Fruit fly (Drosophila melanogaster) whole organism, pupa: Measurements from ENCODE around the gene CG3448.

Experiments
- CG10348 ChIP-seq: fragments of 200-800 bp; sonication (Bioruptor generic); IDR thresholded peaks from 2 replicates; pipeline ENCODE4 v1.3.6; 2022; ENCODE audit warnings: missing biosample characterization, missing genetic modification characterization
- CG12605 ChIP-seq: fragments of 200-800 bp; sonication (Bioruptor generic); IDR thresholded peaks from 2 replicates; pipeline ENCODE4 v1.3.6; 2022; ENCODE audit warnings: missing biosample characterization, missing genetic modification characterization
- CG13204 ChIP-seq: fragments of 200-800 bp; sonication (Bioruptor generic); optimal IDR thresholded peaks from 2 replicates; lab custom pipeline; 2018; ENCODE audit warnings: missing biosample characterization, mild to moderate bottlenecking, missing genetic modification characterization, moderate library complexity
- CG14655 ChIP-seq: fragments of 200-800 bp; sonication (Bioruptor generic); optimal IDR thresholded peaks from 3 replicates; lab custom pipeline; 2017; ENCODE audit warnings: mild to moderate bottlenecking, missing biosample characterization, missing genetic modification reagents, missing genetic modification characterization
- CG15710 ChIP-seq: fragments of 200-800 bp; sonication (Bioruptor generic); optimal IDR thresholded peaks from 2 replicates; lab custom pipeline; 2018; ENCODE audit warnings: missing biosample characterization, mild to moderate bottlenecking, missing genetic modification characterization, moderate library complexity
- CG17806 ChIP-seq: fragments of 200-800 bp; sonication (Bioruptor generic); optimal IDR thresholded peaks from 2 replicates; lab custom pipeline; 2018; ENCODE audit warnings: missing biosample characterization, mild to moderate bottlenecking, missing genetic modification characterization, moderate library complexity
- CG32121 ChIP-seq: fragments of 200-800 bp; sonication (Bioruptor generic); IDR thresholded peaks from 2 replicates; pipeline ENCODE4 v1.3.6; 2022; ENCODE audit warnings: missing biosample characterization, missing genetic modification characterization
- CG34367 ChIP-seq: fragments of 200-800 bp; sonication (Bioruptor generic); optimal IDR thresholded peaks from 2 replicates; lab custom pipeline; 2018; ENCODE audit warnings: missing biosample characterization, mild to moderate bottlenecking, missing genetic modification characterization
- CG4496 ChIP-seq: fragments of 200-800 bp; sonication (Bioruptor generic); IDR thresholded peaks from 3 replicates; pipeline ENCODE4 v1.3.6; 2022; ENCODE audit warnings: missing biosample characterization, missing genetic modification characterization
- CG8159 ChIP-seq: fragments of 200-800 bp; sonication (Bioruptor generic); optimal IDR thresholded peaks from 3 replicates; lab custom pipeline; 2018; ENCODE audit warnings: missing biosample characterization, mild to moderate bottlenecking, missing genetic modification characterization, moderate library complexity
- CG8301 ChIP-seq: fragments of 200-800 bp; sonication (Bioruptor generic); optimal IDR thresholded peaks from 2 replicates; lab custom pipeline; 2018; ENCODE audit warnings: missing biosample characterization, mild to moderate bottlenecking, missing genetic modification characterization
- CG9948 ChIP-seq: fragments of 200-800 bp; sonication (Bioruptor generic); optimal IDR thresholded peaks from 2 replicates; lab custom pipeline; 2018; ENCODE audit warnings: missing biosample characterization, mild to moderate bottlenecking, missing genetic modification characterization, moderate library complexity
- D1 ChIP-seq: fragments of 200-800 bp; sonication (Bioruptor generic); optimal IDR thresholded peaks from 2 replicates; lab custom pipeline; 2018; ENCODE audit warnings: missing biosample characterization, mild to moderate bottlenecking, missing genetic modification characterization, moderate library complexity
- EcR ChIP-seq: fragments of 200-800 bp; sonication (Bioruptor generic); optimal IDR thresholded peaks from 3 replicates; lab custom pipeline; 2019; ENCODE audit warnings: missing biosample characterization, missing genetic modification characterization, mild to moderate bottlenecking, moderate library complexity, missing genetic modification reagents
- Ets98B ChIP-seq: fragments of 200-800 bp; sonication (Bioruptor generic); IDR thresholded peaks from 2 replicates; pipeline ENCODE4 v1.3.6; 2022; ENCODE audit warnings: missing biosample characterization, missing genetic modification characterization
- Pif1A ChIP-seq: fragments of 200-800 bp; sonication (Bioruptor generic); optimal IDR thresholded peaks from 3 replicates; lab custom pipeline; 2016; ENCODE audit warnings: missing biosample characterization, missing genetic modification characterization
- Pif1B ChIP-seq: fragments of 200-800 bp; sonication (Bioruptor generic); optimal IDR thresholded peaks from 3 replicates; lab custom pipeline; 2016; ENCODE audit warnings: missing biosample characterization, missing genetic modification characterization
- Snoo ChIP-seq: fragments of 200-800 bp; sonication (Bioruptor generic); optimal IDR thresholded peaks from 3 replicates; lab custom pipeline; 2017; ENCODE audit warnings: missing biosample characterization, mild to moderate bottlenecking, missing genetic modification characterization, inconsistent platforms
- fd96Ca ChIP-seq: fragments of 200-800 bp; sonication (Bioruptor generic); IDR thresholded peaks from 3 replicates; pipeline ENCODE4 v1.3.6; 2022; ENCODE audit warnings: missing biosample characterization, missing genetic modification characterization
- gl ChIP-seq: fragments of 200-800 bp; sonication (Bioruptor generic); optimal IDR thresholded peaks from 2 replicates; lab custom pipeline; 2018; ENCODE audit warnings: missing biosample characterization, mild to moderate bottlenecking, missing genetic modification characterization
- rn ChIP-seq: fragments of 200-800 bp; sonication (Bioruptor generic); IDR thresholded peaks from 2 replicates; pipeline ENCODE4 v1.3.6; 2022; ENCODE audit warnings: missing biosample characterization, missing genetic modification characterization

CG3448 gene

dm6 chr3L:9422135-9422534, 29.2 kb downstream of the CG3448 start:
- no peak for TF ChIP-seq Pif1A (GFP tag; lab: Kevin White, UChicago)
- TF ChIP-seq Pif1B (GFP tag; lab: Kevin White, UChicago): no peak
- no peak for TF ChIP-seq EcR (GFP tag; lab: Kevin White, UChicago)
- no peak for TF ChIP-seq CG8301 (tag; lab: Kevin White, UChicago)
- TF ChIP-seq CG32121: no peak
- no peak for TF ChIP-seq CG8159 (tag; lab: Kevin White, UChicago)
- TF ChIP-seq CG34367: no peak
- no peak for TF ChIP-seq Ets98B (GFP tag; lab: Robert Waterston, UW)

DNA sequence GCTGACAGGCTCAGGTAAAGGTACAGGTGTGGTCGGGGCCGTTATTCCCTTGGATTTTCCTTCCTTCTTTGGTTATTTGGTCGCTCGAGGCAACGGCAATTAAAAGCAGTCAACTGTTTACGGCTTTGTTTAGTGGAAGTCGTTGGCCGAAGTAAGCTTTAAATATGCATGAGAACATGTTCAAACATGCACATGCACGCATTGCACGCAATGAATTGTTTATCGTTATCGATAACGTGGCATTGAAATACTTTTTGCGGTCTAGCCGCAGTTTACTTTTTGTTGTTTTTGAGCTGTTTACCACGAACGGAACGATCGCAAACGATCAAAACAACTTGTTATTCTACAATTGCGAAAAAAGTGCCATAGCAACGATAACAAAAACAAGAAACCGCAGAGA, 29.8 kb downstream of the CG3448 start:
- no peak for TF ChIP-seq Ets98B (GFP tag; lab: Robert Waterston, UW)
- TF ChIP-seq CG8159 (tag; lab: Kevin White, UChicago): no peak
- TF ChIP-seq CG10348 (GFP tag; lab: Robert Waterston, UW): no peak
- no peak for TF ChIP-seq CG34367
- TF ChIP-seq Pif1A (GFP tag; lab: Kevin White, UChicago): no peak
- peak; percentile 6; the same call in 1 of the 3 replicates for TF ChIP-seq CG4496
- TF ChIP-seq CG9948 (tag; lab: Kevin White, UChicago): no peak
- no peak for TF ChIP-seq Pif1B (GFP tag; lab: Kevin White, UChicago)
- no peak for TF ChIP-seq CG15710 (tag; lab: Kevin White, UChicago)
- no peak for TF ChIP-seq fd96Ca
- TF ChIP-seq CG14655 (GFP tag; lab: Kevin White, UChicago): no peak
- no peak for TF ChIP-seq CG8301 (tag; lab: Kevin White, UChicago)
- TF ChIP-seq D1: no peak
- peak; percentile 15 for TF ChIP-seq EcR (GFP tag; lab: Kevin White, UChicago)

dm6 chr3L:9420819-9421130, 30.6 kb downstream of the CG3448 start:
- TF ChIP-seq CG14655 (GFP tag; lab: Kevin White, UChicago) (no peak), D1 (no peak), CG17806 (tag; lab: Kevin White, UChicago) (no peak), Pif1A (GFP tag; lab: Kevin White, UChicago) (no peak), CG15710 (tag; lab: Kevin White, UChicago) (no peak), CG13204 (no peak), EcR (GFP tag; lab: Kevin White, UChicago) (no peak), CG10348 (GFP tag; lab: Robert Waterston, UW) (no peak), CG32121 (no peak), gl (no peak), CG34367 (no peak), Pif1B (GFP tag; lab: Kevin White, UChicago) (no peak), rn (GFP tag; lab: Robert Waterston, UW) (no peak)

DNA sequence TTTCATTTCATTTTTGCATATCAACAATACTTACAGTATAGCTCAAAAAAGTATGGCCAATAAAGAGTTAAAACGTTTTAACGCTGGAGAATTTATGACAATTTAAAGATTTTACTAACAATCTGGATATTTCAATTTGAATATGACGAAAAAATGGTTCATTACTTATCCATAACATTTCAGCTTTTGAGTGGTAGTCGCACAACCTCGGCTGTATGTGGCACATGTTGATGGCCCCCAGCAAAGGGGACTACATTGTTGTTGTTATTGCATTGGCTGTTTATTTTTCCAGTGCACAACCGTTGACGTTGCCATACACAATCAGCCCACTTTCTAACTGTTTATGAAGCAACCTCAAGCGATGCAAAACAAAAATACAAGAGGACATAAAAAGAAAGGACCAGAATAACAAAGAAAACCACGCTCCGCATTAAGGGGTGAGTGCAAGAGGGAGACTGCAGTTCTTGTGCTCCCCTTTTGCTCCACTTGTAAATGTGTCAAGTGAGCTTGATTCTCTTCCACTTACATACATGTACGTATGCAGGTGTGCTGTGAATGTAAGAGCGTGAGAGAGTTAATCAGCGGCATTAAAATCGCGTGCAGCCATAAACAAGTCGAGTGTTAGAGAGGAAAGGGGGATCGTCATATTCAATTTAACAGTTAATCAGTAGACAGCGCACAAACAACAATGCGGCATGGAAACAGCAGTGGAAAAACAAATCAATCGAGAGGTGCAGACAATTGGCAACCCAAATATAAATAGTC, 31.1 kb downstream of the CG3448 start:
- TF ChIP-seq EcR (GFP tag; lab: Kevin White, UChicago) (peak; percentile 91), fd96Ca (peak; percentile 92), CG8301 (tag; lab: Kevin White, UChicago) (peak; percentile 93), CG9948 (tag; lab: Kevin White, UChicago) (peak; percentile 93), gl (peak; percentile 91), CG12605 (GFP tag; lab: Robert Waterston, UW) (peak; percentile 93), CG14655 (GFP tag; lab: Kevin White, UChicago) (peak; percentile 92), CG17806 (tag; lab: Kevin White, UChicago) (peak; percentile 95), CG8159 (tag; lab: Kevin White, UChicago) (peak; percentile 97), CG34367 (peak; percentile 95), CG4496 (peak; percentile 95), CG13204 (peak; percentile 86), Snoo (tag; lab: Kevin White, UChicago) (peak; percentile 94), CG15710 (tag; lab: Kevin White, UChicago) (peak; percentile 97), CG32121 (peak; percentile 96), rn (GFP tag; lab: Robert Waterston, UW) (peak; percentile 74), Pif1B (GFP tag; lab: Kevin White, UChicago) (peak; percentile 96), Ets98B (GFP tag; lab: Robert Waterston, UW) (peak; percentile 96), Pif1A (GFP tag; lab: Kevin White, UChicago) (peak; percentile 94), CG10348 (GFP tag; lab: Robert Waterston, UW) (peak; percentile 80), D1 (peak; percentile 96)

DNA sequence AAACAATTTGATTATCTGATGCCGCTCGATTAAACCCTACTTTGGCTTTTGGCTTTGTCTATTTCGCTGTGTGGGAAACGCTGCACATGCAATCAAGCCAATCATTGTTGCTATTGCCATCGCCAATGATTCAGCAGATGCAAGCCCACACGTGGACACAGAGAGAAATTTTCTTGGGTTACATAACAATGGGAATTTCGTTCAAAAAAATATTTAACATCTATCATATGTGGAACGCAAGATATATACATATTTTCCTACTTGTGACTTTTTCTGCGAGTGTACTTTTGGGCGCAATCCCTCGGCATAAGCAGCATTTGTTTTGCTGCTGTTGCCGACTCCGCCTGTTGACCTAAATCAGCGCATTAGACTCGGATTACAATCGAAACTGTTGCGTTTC, 32.0 kb downstream of the CG3448 start:
- peak; percentile 21 for TF ChIP-seq Snoo (tag; lab: Kevin White, UChicago)
- TF ChIP-seq CG14655 (GFP tag; lab: Kevin White, UChicago): peak; percentile 36
- peak; percentile 40 for TF ChIP-seq CG15710 (tag; lab: Kevin White, UChicago)
- TF ChIP-seq fd96Ca: peak; percentile 89
- no peak for TF ChIP-seq gl
- TF ChIP-seq CG34367: peak; percentile 21
- no peak for TF ChIP-seq EcR (GFP tag; lab: Kevin White, UChicago)
- peak; percentile 45 for TF ChIP-seq CG9948 (tag; lab: Kevin White, UChicago)
- peak; percentile 62 for TF ChIP-seq CG12605 (GFP tag; lab: Robert Waterston, UW)
- TF ChIP-seq rn (GFP tag; lab: Robert Waterston, UW): peak; percentile 60
- peak; percentile 85 for TF ChIP-seq Ets98B (GFP tag; lab: Robert Waterston, UW)
- TF ChIP-seq CG13204: no peak
- peak; percentile 90 for TF ChIP-seq CG32121
- peak; percentile 61 for TF ChIP-seq Pif1A (GFP tag; lab: Kevin White, UChicago)
- TF ChIP-seq CG10348 (GFP tag; lab: Robert Waterston, UW): no peak
- TF ChIP-seq CG4496: peak; percentile 85
- TF ChIP-seq CG8301 (tag; lab: Kevin White, UChicago): peak; percentile 53
- TF ChIP-seq CG17806 (tag; lab: Kevin White, UChicago): peak; percentile 64
- peak; percentile 47 for TF ChIP-seq CG8159 (tag; lab: Kevin White, UChicago)
- TF ChIP-seq D1: no peak
- TF ChIP-seq Pif1B (GFP tag; lab: Kevin White, UChicago): peak; percentile 5
